Worm (Caenorhabditis elegans): Measurements from ENCODE around the gene sfxn-1.3.

ce11 chrV:15733568-15733967 lies 6.9 kb downstream of the sfxn-1.3 start, which contains the start of gene T23D5.3:
- TF ChIP-seq ceh-82 (tag; optimal IDR thresholded peaks at IDR 0.05) (no peak), elt-2 (tag; optimal IDR thresholded peaks at IDR 0.05) (no peak), nhr-76 (tag; optimal IDR thresholded peaks at IDR 0.05) (no peak), ama-1 (optimal IDR thresholded peaks at IDR 0.05) (no peak), tbx-2 (tag; optimal IDR thresholded peaks at IDR 0.05) (no peak), pqm-1 (tag; optimal IDR thresholded peaks at IDR 0.05) (no peak), nhr-28 (tag; optimal IDR thresholded peaks at IDR 0.05) (no peak), snpc-4 (tag; optimal IDR thresholded peaks at IDR 0.05) (no peak), nhr-11 (tag; optimal IDR thresholded peaks at IDR 0.05) (no peak), R02D3.7 (tag; optimal IDR thresholded peaks at IDR 0.05) (no peak), daf-12 (tag; optimal IDR thresholded peaks at IDR 0.05) (no peak), nhr-77 (tag; optimal IDR thresholded peaks at IDR 0.05) (no peak)
